Worm (Caenorhabditis elegans) whole organism, L4 larva: ENCODE data around the gene pdzd-8.
A peak's percentile ranks its signal among the peaks of the same experiment; 100 is the strongest.

Source experiments
- F44E2.7 ChIP-seq: fragments of 200-800 bp; sonication (Bioruptor generic); IDR thresholded peaks from 2 replicates; pipeline ENCODE4 v2.1.2; 2022; ENCODE audit warnings: missing genetic modification characterization, missing compliant biosample characterization
- Y48G9A.11 ChIP-seq: fragments of 200-800 bp; sonication (Bioruptor generic); IDR thresholded peaks from 2 replicates; pipeline ENCODE4 v1.3.6; 2022; ENCODE audit warnings: missing genetic modification reagents, missing genetic modification characterization, missing compliant biosample characterization
- ZK337.2 ChIP-seq: fragments of 200-800 bp; sonication (Bioruptor generic); IDR thresholded peaks from 2 replicates; pipeline ENCODE4 v1.3.6; 2022; ENCODE audit warnings: missing genetic modification reagents, missing genetic modification characterization, missing compliant biosample characterization
- ZK546.5 ChIP-seq, 2 experiments: sonication (generic microtip); optimal IDR thresholded peaks; 2 replicates each; lab custom pipeline; 2017; ENCODE audit warnings: missing biosample characterization in 2 of 2, missing genetic modification characterization in 2 of 2
- aly-2 ChIP-seq: sonication (generic microtip); optimal IDR thresholded peaks from 2 replicates; lab custom pipeline; 2018; ENCODE audit warnings: missing biosample characterization, missing genetic modification characterization
- ama-1 ChIP-seq: fragments of 150-350 bp; optimal IDR thresholded peaks from 2 replicates; lab custom pipeline; 2014; ENCODE audit warnings: inconsistent platforms, mixed read lengths
- ceh-28 ChIP-seq: fragments of 150-350 bp; optimal IDR thresholded peaks from 2 replicates; lab custom pipeline; 2014; ENCODE audit warnings: missing biosample characterization, missing genetic modification reagents, missing genetic modification characterization
- ceh-62 ChIP-seq: sonication (generic microtip); optimal IDR thresholded peaks from 2 replicates; lab custom pipeline; 2017; ENCODE audit warnings: missing biosample characterization, missing genetic modification characterization
- ceh-82 ChIP-seq: sonication (generic microtip); optimal IDR thresholded peaks from 2 replicates; lab custom pipeline; 2017; ENCODE audit warnings: missing biosample characterization, missing genetic modification characterization
- ces-1 ChIP-seq: fragments of 150-350 bp; sonication (generic microtip); optimal IDR thresholded peaks from 4 replicates; lab custom pipeline; 2014; ENCODE audit warnings: missing biosample characterization, missing genetic modification reagents, missing genetic modification characterization
- ctbp-1 ChIP-seq: fragments of 200-800 bp; sonication (Bioruptor generic); IDR thresholded peaks from 2 replicates; pipeline ENCODE4 v1.3.6; 2022; ENCODE audit warnings: missing genetic modification reagents, missing genetic modification characterization, missing compliant biosample characterization
- daf-12 ChIP-seq: fragments of 150-350 bp; optimal IDR thresholded peaks from 2 replicates; lab custom pipeline; 2014; ENCODE audit warnings: missing biosample characterization, missing genetic modification reagents, missing genetic modification characterization
- daf-16 ChIP-seq, 3 experiments: sonication (generic microtip); optimal IDR thresholded peaks; 2 replicates each; lab custom pipeline; 2016 to 2017; ENCODE audit warnings: missing genetic modification characterization in 3 of 3, missing genetic modification reagents in 3 of 3, mild to moderate bottlenecking in 2 of 3, missing compliant biosample characterization in 2 of 3, missing biosample characterization in 1 of 3, moderate library complexity in 1 of 3
- daf-8 ChIP-seq: fragments of 200-800 bp; sonication (Bioruptor generic); IDR thresholded peaks from 2 replicates; pipeline ENCODE4 v1.3.6; 2022; ENCODE audit warnings: missing genetic modification characterization, missing compliant biosample characterization
- dmd-6 ChIP-seq: fragments of 200-800 bp; sonication (Bioruptor generic); IDR thresholded peaks from 2 replicates; pipeline ENCODE4 v1.3.6; 2022; ENCODE audit warnings: missing genetic modification reagents, missing genetic modification characterization, missing compliant biosample characterization
- dmd-8 ChIP-seq: fragments of 200-800 bp; sonication (Bioruptor generic); IDR thresholded peaks from 2 replicates; pipeline ENCODE4 v1.3.6; 2022; ENCODE audit warnings: missing genetic modification characterization, missing compliant biosample characterization
- dpl-1 ChIP-seq: fragments of 150-350 bp; optimal IDR thresholded peaks from 2 replicates; lab custom pipeline; 2014; ENCODE audit warnings: missing biosample characterization, missing genetic modification reagents, missing genetic modification characterization
- egl-27 ChIP-seq: sonication (generic microtip); optimal IDR thresholded peaks from 3 replicates; lab custom pipeline; 2017; ENCODE audit warnings: missing biosample characterization, missing genetic modification reagents, missing genetic modification characterization
- egl-43 ChIP-seq: fragments of 200-800 bp; sonication (Bioruptor generic); IDR thresholded peaks from 2 replicates; pipeline ENCODE4 v1.3.6; 2022; ENCODE audit warnings: missing genetic modification reagents, missing genetic modification characterization, missing compliant biosample characterization
- fkh-10 ChIP-seq: fragments of 150-350 bp; optimal IDR thresholded peaks from 2 replicates; lab custom pipeline; 2014; ENCODE audit warnings: missing biosample characterization, missing genetic modification reagents, missing genetic modification characterization
- hlh-11 ChIP-seq: fragments of 200-800 bp; sonication (Bioruptor generic); optimal IDR thresholded peaks from 2 replicates; lab custom pipeline; 2018; ENCODE audit warnings: mild to moderate bottlenecking, missing genetic modification characterization, missing compliant biosample characterization
- hmg-1.1 ChIP-seq: fragments of 200-800 bp; sonication (Bioruptor generic); IDR thresholded peaks from 2 replicates; pipeline ENCODE4 v1.3.6; 2022; ENCODE audit warnings: missing genetic modification reagents, missing genetic modification characterization, missing compliant biosample characterization
- jun-1 ChIP-seq: fragments of 150-350 bp; optimal IDR thresholded peaks from 2 replicates; lab custom pipeline; 2014; ENCODE audit warnings: missing biosample characterization, missing genetic modification reagents, missing genetic modification characterization
- lim-7 ChIP-seq: fragments of 200-800 bp; sonication (Bioruptor generic); IDR thresholded peaks from 2 replicates; pipeline ENCODE4 v1.3.6; 2022; ENCODE audit warnings: missing genetic modification characterization, missing compliant biosample characterization
- lin-15B ChIP-seq: fragments of 150-350 bp; sonication (generic microtip); optimal IDR thresholded peaks from 3 replicates; lab custom pipeline; 2014; ENCODE audit warnings: missing biosample characterization, missing genetic modification characterization
- lin-29 ChIP-seq: fragments of 200-800 bp; sonication (Bioruptor generic); IDR thresholded peaks from 2 replicates; pipeline ENCODE4 v1.3.6; 2022; ENCODE audit warnings: missing genetic modification reagents, missing genetic modification characterization, missing compliant biosample characterization
- lin-38 ChIP-seq: fragments of 200-800 bp; sonication (Bioruptor generic); IDR thresholded peaks from 2 replicates; pipeline ENCODE4 v1.3.6; 2022; ENCODE audit warnings: missing genetic modification reagents, missing genetic modification characterization, missing compliant biosample characterization
- lsy-2 ChIP-seq, 2 experiments: fragments of 150-350 bp in 1 of 2; sonication (generic microtip) in 1 of 2; optimal IDR thresholded peaks; 2 replicates each; lab custom pipeline; 2014 to 2017; ENCODE audit warnings: missing biosample characterization in 2 of 2, missing genetic modification characterization in 2 of 2
- madf-5 ChIP-seq, 2 experiments: fragments of 200-800 bp; sonication (Bioruptor generic); IDR thresholded peaks; 2 replicates each; pipeline ENCODE4 v1.3.6; 2022; ENCODE audit warnings: missing compliant biosample characterization in 2 of 2, missing genetic modification characterization in 2 of 2
- mdt-29 ChIP-seq: fragments of 200-800 bp; sonication (Bioruptor generic); IDR thresholded peaks from 2 replicates; pipeline ENCODE4 v1.3.6; 2022; ENCODE audit warnings: missing genetic modification reagents, missing genetic modification characterization, missing compliant biosample characterization
- mep-1 ChIP-seq: fragments of 150-350 bp; sonication (generic microtip); optimal IDR thresholded peaks from 3 replicates; lab custom pipeline; 2014; ENCODE audit warnings: missing biosample characterization, missing genetic modification characterization
- mes-2 ChIP-seq: sonication (generic microtip); optimal IDR thresholded peaks from 2 replicates; lab custom pipeline; 2016; ENCODE audit warnings: missing genotype, mild to moderate bottlenecking, missing genetic modification characterization, missing compliant biosample characterization; ENCODE audit not compliant: poor library complexity, severe bottlenecking
- mxl-3 ChIP-seq: fragments of 200-800 bp; sonication (Bioruptor generic); optimal IDR thresholded peaks from 2 replicates; lab custom pipeline; 2018; ENCODE audit warnings: mild to moderate bottlenecking, missing genetic modification characterization, missing compliant biosample characterization
- nhr-102 ChIP-seq: sonication (generic microtip); optimal IDR thresholded peaks from 2 replicates; lab custom pipeline; 2016; ENCODE audit warnings: mild to moderate bottlenecking, missing genetic modification characterization, moderate library complexity, missing compliant biosample characterization
- nhr-111 ChIP-seq: fragments of 200-800 bp; sonication (Bioruptor generic); optimal IDR thresholded peaks from 2 replicates; lab custom pipeline; 2018; ENCODE audit warnings: mild to moderate bottlenecking, missing genetic modification characterization, missing compliant biosample characterization
- nhr-28 ChIP-seq: fragments of 150-350 bp; optimal IDR thresholded peaks from 2 replicates; lab custom pipeline; 2014; ENCODE audit warnings: missing biosample characterization, missing genetic modification characterization
- nhr-48 ChIP-seq: sonication (generic microtip); optimal IDR thresholded peaks from 2 replicates; lab custom pipeline; 2016; ENCODE audit warnings: mild to moderate bottlenecking, missing genetic modification characterization, missing compliant biosample characterization
- nhr-76 ChIP-seq: fragments of 150-350 bp; optimal IDR thresholded peaks from 2 replicates; lab custom pipeline; 2014; ENCODE audit warnings: missing biosample characterization, missing genetic modification characterization
- pha-4 ChIP-seq, 2 experiments: fragments of 150-350 bp in 1 of 2; fragments of 200-800 bp in 1 of 2; sonication (Bioruptor generic) in 1 of 2; IDR thresholded peaks in 1 of 2; optimal IDR thresholded peaks in 1 of 2; 2 replicates each; pipeline versions ENCODE4 v1.3.6 to Lab custom; 2014 to 2022; ENCODE audit warnings: missing genetic modification characterization in 2 of 2, missing genetic modification reagents in 2 of 2, missing biosample characterization in 1 of 2, missing compliant biosample characterization in 1 of 2
- php-3 ChIP-seq: fragments of 200-800 bp; sonication (Bioruptor generic); IDR thresholded peaks from 2 replicates; pipeline ENCODE4 v1.3.6; 2022; ENCODE audit warnings: missing genetic modification reagents, missing genetic modification characterization, missing compliant biosample characterization
- saeg-2 ChIP-seq: fragments of 200-800 bp; sonication (Bioruptor generic); IDR thresholded peaks from 2 replicates; pipeline ENCODE4 v1.3.6; 2022; ENCODE audit warnings: missing genetic modification reagents, missing genetic modification characterization, missing compliant biosample characterization
- set-16 ChIP-seq: fragments of 200-800 bp; sonication (Bioruptor generic); IDR thresholded peaks from 2 replicates; pipeline ENCODE4 v1.3.6; 2022; ENCODE audit warnings: missing genetic modification reagents, missing genetic modification characterization, missing compliant biosample characterization
- skn-1 ChIP-seq: fragments of 150-350 bp; optimal IDR thresholded peaks from 2 replicates; lab custom pipeline; 2014; ENCODE audit warnings: missing biosample characterization, missing genetic modification characterization
- snpc-1.2 ChIP-seq: fragments of 200-800 bp; sonication (Bioruptor generic); IDR thresholded peaks from 2 replicates; pipeline ENCODE4 v1.3.6; 2022; ENCODE audit warnings: missing genetic modification reagents, missing genetic modification characterization, missing compliant biosample characterization
- unc-39 ChIP-seq: sonication (generic microtip); optimal IDR thresholded peaks from 2 replicates; lab custom pipeline; 2017; ENCODE audit warnings: missing biosample characterization, missing genetic modification characterization
- unc-62 ChIP-seq, 3 experiments: fragments of 150-350 bp in 1 of 3; sonication (generic microtip); optimal IDR thresholded peaks in 2 of 3; peaks in 1 of 3; 1 replicate in 1 of 3; 2 replicates in 2 of 3; lab custom pipeline; 2014 to 2017; ENCODE audit warnings: missing biosample characterization in 3 of 3, missing genetic modification characterization in 3 of 3, missing genetic modification reagents in 3 of 3, missing genotype in 1 of 3
- zip-11 ChIP-seq: fragments of 200-800 bp; sonication (Bioruptor generic); IDR thresholded peaks from 2 replicates; pipeline ENCODE4 v1.3.6; 2022; ENCODE audit warnings: missing genetic modification characterization, missing compliant biosample characterization
- zip-2 ChIP-seq: fragments of 150-350 bp; optimal IDR thresholded peaks from 2 replicates; lab custom pipeline; 2014; ENCODE audit warnings: missing biosample characterization, missing genetic modification characterization
- ztf-11 ChIP-seq: fragments of 150-350 bp; optimal IDR thresholded peaks from 2 replicates; lab custom pipeline; 2014; ENCODE audit warnings: missing biosample characterization, missing genetic modification characterization
- ztf-7 ChIP-seq: fragments of 150-350 bp; optimal IDR thresholded peaks from 2 replicates; lab custom pipeline; 2014; ENCODE audit warnings: missing biosample characterization, missing genetic modification characterization

pdzd-8 gene

DNA sequence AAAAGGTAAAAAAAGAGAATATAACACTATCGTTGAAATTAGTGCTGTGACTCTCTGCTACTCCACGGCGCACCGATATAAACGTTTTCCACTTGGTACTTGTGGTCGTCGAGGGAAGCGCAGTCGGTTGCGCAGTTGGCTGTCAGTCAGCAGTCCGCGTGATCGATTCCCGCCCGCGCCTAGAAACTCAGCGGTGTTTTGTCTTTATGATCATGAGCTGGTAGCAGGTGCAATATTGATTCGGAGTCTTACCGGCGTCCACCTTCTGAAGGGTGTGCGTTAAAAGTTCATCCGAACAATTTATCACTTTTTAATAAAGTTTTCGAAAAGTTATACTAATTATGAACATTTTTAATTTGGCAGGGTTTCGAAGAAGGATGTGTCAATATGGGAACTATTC lies 48.2 kb upstream of the pdzd-8 start (continued):
- peak; percentile 97 for TF ChIP-seq egl-43 (GFP tag; lab: Robert Waterston, UW)
- no peak for TF ChIP-seq skn-1 (tag; lab: Kevin White, UChicago)
- peak; percentile 84 for TF ChIP-seq Y48G9A.11 (GFP tag; lab: Robert Waterston, UW)
- TF ChIP-seq ceh-28 (tag; lab: Kevin White, UChicago): peak; percentile 42
- peak; percentile 88 for TF ChIP-seq snpc-1.2 (GFP tag; lab: Robert Waterston, UW)
- TF ChIP-seq lin-38 (GFP tag; lab: Robert Waterston, UW): peak; percentile 85
- no peak for TF ChIP-seq ceh-62 (tag; lab: Kevin White, UChicago)
- TF ChIP-seq nhr-76 (tag; lab: Kevin White, UChicago): no peak
- TF ChIP-seq set-16 (GFP tag; lab: Robert Waterston, UW): peak; percentile 80; the same call in 1 of the 2 replicates
- peak; percentile 85 for TF ChIP-seq hlh-11 (tag; lab: Kevin White, UChicago)
- peak in 1 of 2 experiments; percentile 98 for TF ChIP-seq unc-62 (GFP tag; optimal IDR thresholded peaks at IDR 0.05 in 1 of 2; lab: Kevin White, UChicago)
- TF ChIP-seq unc-62 (tag; optimal IDR thresholded peaks at IDR 0.05; lab: Kevin White, UChicago): no peak
- TF ChIP-seq dmd-8 (GFP tag; lab: Robert Waterston, UW): peak; percentile 98
- 0 out of 2 replicates have a peak, but pooled peaks have one; percentile 41 for TF ChIP-seq mdt-29 (GFP tag; lab: Robert Waterston, UW)
- TF ChIP-seq dpl-1: peak; percentile 40
- peak; percentile 88 for TF ChIP-seq mxl-3 (GFP tag; lab: Kevin White, UChicago)
- no peak for TF ChIP-seq ceh-82 (tag; lab: Kevin White, UChicago)
- no peak for TF ChIP-seq ztf-11 (tag; lab: Kevin White, UChicago)
- TF ChIP-seq F44E2.7 (GFP tag; lab: Robert Waterston, UW): peak; percentile 95
- peak; percentile 89; the same call in 1 of the 2 replicates for TF ChIP-seq daf-8 (GFP tag; lab: Robert Waterston, UW)
- peak; percentile 77 for TF ChIP-seq nhr-48 (tag; lab: Kevin White, UChicago)
- TF ChIP-seq lin-29 (GFP tag; lab: Robert Waterston, UW): peak; percentile 73; the same call in 1 of the 2 replicates
- TF ChIP-seq dmd-6 (GFP tag; lab: Robert Waterston, UW): peak; percentile 69
- peak; percentile 51 for TF ChIP-seq egl-27
- no peak for TF ChIP-seq lsy-2 (tag; optimal IDR thresholded peaks at IDR 0.05; lab: Kevin White, UChicago)
- peak; percentile 85 to 93 for TF ChIP-seq daf-16 (GFP tag; optimal IDR thresholded peaks at IDR 0.05; lab: Kevin White, UChicago)
- TF ChIP-seq daf-16 (tag; optimal IDR thresholded peaks at IDR 0.05; lab: Kevin White, UChicago): peak; percentile 75
- TF ChIP-seq unc-39 (tag; lab: Kevin White, UChicago): no peak
- TF ChIP-seq nhr-28 (tag; lab: Kevin White, UChicago): peak; percentile 26
- no peak for TF ChIP-seq fkh-10 (GFP tag; lab: Kevin White, UChicago)
- TF ChIP-seq pha-4 (GFP tag; IDR thresholded peaks at IDR 0.05; lab: Robert Waterston, UW): peak; percentile 96
- TF ChIP-seq pha-4 (tag; optimal IDR thresholded peaks at IDR 0.05; lab: Kevin White, UChicago): no peak
- TF ChIP-seq madf-5 (GFP tag; IDR thresholded peaks at IDR 0.05; lab: Robert Waterston, UW): peak; percentile 76 to 82
- TF ChIP-seq ctbp-1 (GFP tag; lab: Robert Waterston, UW): peak; percentile 89
- peak; percentile 80 for TF ChIP-seq ZK337.2 (GFP tag; lab: Robert Waterston, UW)
- peak; percentile 87 for TF ChIP-seq mep-1 (tag; lab: Kevin White, UChicago)
- TF ChIP-seq ama-1 (lab: Kevin White, UChicago): peak; percentile 41
- TF ChIP-seq zip-11 (GFP tag; lab: Robert Waterston, UW): 0 out of 2 replicates have a peak, but pooled peaks have one; percentile 50
- no peak for TF ChIP-seq aly-2 (tag; lab: Kevin White, UChicago)
- peak; percentile 88 for TF ChIP-seq php-3 (GFP tag; lab: Robert Waterston, UW)
- TF ChIP-seq jun-1 (tag; lab: Kevin White, UChicago): peak; percentile 41
- peak; percentile 89 for TF ChIP-seq ztf-7
- TF ChIP-seq nhr-102 (tag; lab: Kevin White, UChicago): peak; percentile 87
- TF ChIP-seq ZK546.5 (tag; optimal IDR thresholded peaks at IDR 0.05; lab: Kevin White, UChicago): no peak
- peak; percentile 37 for TF ChIP-seq zip-2 (tag; lab: Kevin White, UChicago)
- peak; percentile 81 for TF ChIP-seq saeg-2 (GFP tag; lab: Robert Waterston, UW)
- peak; percentile 92 for TF ChIP-seq nhr-111
- TF ChIP-seq mes-2: peak; percentile 89
- TF ChIP-seq ces-1 (GFP tag; lab: Kevin White, UChicago): no peak
- peak; percentile 84 for TF ChIP-seq hmg-1.1
- TF ChIP-seq daf-12 (tag; lab: Kevin White, UChicago): no peak
- TF ChIP-seq lin-15B (tag; lab: Kevin White, UChicago): no peak
- TF ChIP-seq lim-7 (GFP tag; lab: Robert Waterston, UW): peak; percentile 98
